Worm (Caenorhabditis elegans) whole organism, young adult: ENCODE results near the gene col-133.
A peak's percentile ranks its signal among the peaks of the same experiment; 100 is the strongest.

Experiments used
- F33H1.4 ChIP-seq: fragments of 200-800 bp; sonication (Bioruptor generic); IDR thresholded peaks from 2 replicates; pipeline ENCODE4 v1.3.6; 2022; ENCODE audit warnings: missing genetic modification reagents, missing genetic modification characterization, missing compliant biosample characterization
- F37B4.10 ChIP-seq: fragments of 200-800 bp; sonication (Bioruptor generic); IDR thresholded peaks from 2 replicates; pipeline ENCODE4 v1.3.6; 2022; ENCODE audit warnings: missing genetic modification characterization, missing compliant biosample characterization
- K12H6.12 ChIP-seq: fragments of 200-800 bp; sonication (Bioruptor generic); optimal IDR thresholded peaks from 2 replicates; lab custom pipeline; 2018; ENCODE audit warnings: mild to moderate bottlenecking, missing genetic modification characterization, missing compliant biosample characterization
- T07F8.4 ChIP-seq: sonication (generic microtip); optimal IDR thresholded peaks from 2 replicates; lab custom pipeline; 2016; ENCODE audit warnings: mild to moderate bottlenecking, missing genetic modification characterization, moderate library complexity, missing compliant biosample characterization
- Y53F4B.3 ChIP-seq: fragments of 200-800 bp; sonication (Bioruptor generic); IDR thresholded peaks from 2 replicates; pipeline ENCODE4 v1.3.6; 2022; ENCODE audit warnings: missing genetic modification reagents, missing genetic modification characterization, missing compliant biosample characterization
- Y95B8A.8 ChIP-seq: fragments of 200-800 bp; sonication (Bioruptor generic); IDR thresholded peaks from 2 replicates; pipeline ENCODE4 v1.3.6; 2022; ENCODE audit warnings: missing genetic modification reagents, missing genetic modification characterization, missing compliant biosample characterization
- attf-6 ChIP-seq: fragments of 200-800 bp; sonication (Bioruptor generic); IDR thresholded peaks from 2 replicates; pipeline ENCODE4 v1.3.6; 2022; ENCODE audit warnings: missing genetic modification reagents, missing genetic modification characterization, missing compliant biosample characterization
- bed-1 ChIP-seq: fragments of 200-800 bp; sonication (Bioruptor generic); IDR thresholded peaks from 2 replicates; pipeline ENCODE4 v1.3.6; 2022; ENCODE audit warnings: missing genetic modification reagents, missing genetic modification characterization, missing compliant biosample characterization
- cebp-2 ChIP-seq: fragments of 200-800 bp; sonication (Bioruptor generic); IDR thresholded peaks from 2 replicates; pipeline ENCODE4 v1.3.6; 2022; ENCODE audit warnings: missing genetic modification characterization, missing compliant biosample characterization
- die-1 ChIP-seq: sonication (generic microtip); optimal IDR thresholded peaks from 2 replicates; lab custom pipeline; 2016; ENCODE audit warnings: missing genotype, mild to moderate bottlenecking, missing genetic modification characterization, missing compliant biosample characterization
- dpff-1 ChIP-seq: sonication (generic microtip); optimal IDR thresholded peaks from 2 replicates; lab custom pipeline; 2017; ENCODE audit warnings: mild to moderate bottlenecking, missing genetic modification characterization, missing compliant biosample characterization
- dpl-1 ChIP-seq: fragments of 150-350 bp; optimal IDR thresholded peaks from 2 replicates; lab custom pipeline; 2014; ENCODE audit warnings: missing biosample characterization, missing genetic modification reagents, missing genetic modification characterization
- ets-4 ChIP-seq: fragments of 200-800 bp; sonication (Bioruptor generic); optimal IDR thresholded peaks from 2 replicates; lab custom pipeline; 2018; ENCODE audit warnings: mild to moderate bottlenecking, missing genetic modification characterization, missing compliant biosample characterization
- hrde-1 ChIP-seq: sonication (generic microtip); optimal IDR thresholded peaks from 2 replicates; lab custom pipeline; 2016; ENCODE audit warnings: missing genetic modification characterization, mild to moderate bottlenecking, missing compliant biosample characterization, moderate library complexity, missing genotype, missing genetic modification reagents, borderline replicate concordance
- hsf-1 ChIP-seq: fragments of 200-800 bp; sonication (Bioruptor generic); IDR thresholded peaks from 2 replicates; pipeline ENCODE4 v1.3.6; 2022; ENCODE audit warnings: missing genetic modification reagents, missing genetic modification characterization, missing compliant biosample characterization
- lin-35 ChIP-seq, 3 experiments: fragments of 150-350 bp in 2 of 3; sonication (generic microtip) in 1 of 3; optimal IDR thresholded peaks; 2 replicates each; lab custom pipeline; 2014 to 2018; ENCODE audit warnings: missing biosample characterization in 3 of 3, missing genetic modification characterization in 3 of 3, missing genetic modification reagents in 3 of 3
- lsy-27 ChIP-seq: sonication (generic microtip); optimal IDR thresholded peaks from 2 replicates; lab custom pipeline; 2017; ENCODE audit warnings: missing genetic modification characterization, mild to moderate bottlenecking, missing compliant biosample characterization, antibody characterized with exemption, missing genotype, borderline replicate concordance; ENCODE audit not compliant: insufficient read depth
- madf-6 ChIP-seq: fragments of 200-800 bp; sonication (Bioruptor generic); IDR thresholded peaks from 2 replicates; pipeline ENCODE4 v1.3.6; 2022; ENCODE audit warnings: missing genetic modification reagents, missing genetic modification characterization, missing compliant biosample characterization
- mes-4 ChIP-seq: sonication (generic microtip); optimal IDR thresholded peaks from 2 replicates; lab custom pipeline; 2016; ENCODE audit warnings: missing genotype, missing genetic modification characterization, missing compliant biosample characterization
- nfya-2 ChIP-seq: fragments of 200-800 bp; sonication (Bioruptor generic); IDR thresholded peaks from 2 replicates; pipeline ENCODE4 v1.3.6; 2022; ENCODE audit warnings: missing genetic modification reagents, missing genetic modification characterization, missing compliant biosample characterization
- nhr-120 ChIP-seq: fragments of 200-800 bp; sonication (Bioruptor generic); IDR thresholded peaks from 2 replicates; pipeline ENCODE4 v1.3.6; 2022; ENCODE audit warnings: missing genetic modification characterization, missing compliant biosample characterization
- pbrm-1 ChIP-seq: fragments of 200-800 bp; sonication (Bioruptor generic); IDR thresholded peaks from 2 replicates; pipeline ENCODE4 v1.3.6; 2022; ENCODE audit warnings: missing genetic modification reagents, missing genetic modification characterization, missing compliant biosample characterization
- rpc-1 ChIP-seq, 2 experiments: fragments of 150-350 bp in 1 of 2; sonication (generic microtip) in 1 of 2; optimal IDR thresholded peaks; 2 replicates each; lab custom pipeline; 2014 to 2018; ENCODE audit warnings: missing biosample characterization in 1 of 2, missing genetic modification characterization in 1 of 2, missing genetic modification reagents in 1 of 2, missing genotype in 1 of 2
- snpc-1.1 ChIP-seq: sonication (generic microtip); optimal IDR thresholded peaks from 2 replicates; lab custom pipeline; 2017; ENCODE audit warnings: missing genetic modification characterization, mild to moderate bottlenecking, missing compliant biosample characterization, antibody characterized with exemption, moderate library complexity, missing genotype, missing genetic modification reagents; ENCODE audit not compliant: insufficient read depth
- snpc-1.3 ChIP-seq: sonication (generic microtip); optimal IDR thresholded peaks from 2 replicates; lab custom pipeline; 2017; ENCODE audit warnings: missing genetic modification characterization, mild to moderate bottlenecking, missing compliant biosample characterization, antibody characterized with exemption, moderate library complexity, missing genotype, missing genetic modification reagents; ENCODE audit not compliant: insufficient read depth
- snpc-3.4 ChIP-seq: sonication (generic microtip); optimal IDR thresholded peaks from 2 replicates; lab custom pipeline; 2017; ENCODE audit warnings: missing genetic modification characterization, mild to moderate bottlenecking, missing compliant biosample characterization, antibody characterized with exemption, moderate library complexity, missing genotype, missing genetic modification reagents
- snpc-4 ChIP-seq, 5 experiments: fragments of 150-350 bp in 1 of 5; sonication (generic microtip) in 4 of 5; optimal IDR thresholded peaks; 2 replicates each; lab custom pipeline; 2014 to 2018; ENCODE audit warnings: missing genetic modification characterization in 5 of 5, missing biosample characterization in 3 of 5, antibody characterized with exemption in 2 of 5, mild to moderate bottlenecking in 2 of 5, missing compliant biosample characterization in 2 of 5, missing genotype in 2 of 5, moderate library complexity in 2 of 5, missing genetic modification reagents in 1 of 5
- tbp1 ChIP-seq: fragments of 200-800 bp; sonication (Bioruptor generic); optimal IDR thresholded peaks from 2 replicates; lab custom pipeline; 2018; ENCODE audit warnings: mild to moderate bottlenecking, missing genetic modification characterization, missing compliant biosample characterization
- tbx-9 ChIP-seq: sonication (generic microtip); optimal IDR thresholded peaks from 2 replicates; lab custom pipeline; 2016; ENCODE audit warnings: borderline replicate concordance, missing genetic modification characterization, inconsistent platforms, missing compliant biosample characterization
- unc-62 ChIP-seq: fragments of 150-350 bp; optimal IDR thresholded peaks from 2 replicates; lab custom pipeline; 2014; ENCODE audit warnings: missing biosample characterization, missing genetic modification reagents, missing genetic modification characterization

The col-133 gene

ce11 chrIV:14115045-14115444 is 15.9 kb upstream of the col-133 start:
- TF ChIP-seq nhr-120 (no peak), attf-6 (peak; percentile 73), madf-6 (GFP tag; lab: Robert Waterston, UW) (peak; percentile 27; the same call in 1 of the 2 replicates)
- TF ChIP-seq, all 124 proteins: peak for 2

DNA sequence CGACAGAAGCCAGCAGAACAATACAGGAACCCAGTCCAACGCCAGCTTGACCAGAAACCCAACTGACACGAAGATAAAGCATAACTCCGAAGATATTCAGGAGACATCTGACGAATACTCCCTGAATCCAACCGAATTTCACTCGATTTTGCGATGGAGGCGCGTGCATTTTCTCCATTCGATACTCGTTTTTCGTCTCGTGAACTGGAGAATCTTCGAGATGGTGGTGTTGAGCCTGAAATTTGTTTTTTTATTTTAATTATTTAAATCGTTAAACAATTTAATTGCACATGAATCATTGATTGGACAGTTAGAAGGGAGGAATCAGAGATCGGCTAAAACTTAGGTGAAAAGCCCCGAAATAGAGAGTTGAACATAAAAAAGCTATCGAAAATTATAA is 15.2 kb upstream of the col-133 start:
- TF ChIP-seq tbp1 (GFP tag; lab: Kevin White, UChicago) (peak; percentile 24), snpc-4 (GFP tag; optimal IDR thresholded peaks at IDR 0.05; lab: Kevin White, UChicago) (peak; percentile 5), snpc-4 (tag; optimal IDR thresholded peaks at IDR 0.05; lab: Kevin White, UChicago) (peak in 1 of 4 experiments; percentile 60), pbrm-1 (GFP tag; lab: Robert Waterston, UW) (no peak), attf-6 (peak; percentile 79), madf-6 (GFP tag; lab: Robert Waterston, UW) (peak; percentile 25; the same call in 1 of the 2 replicates)

- TF ChIP-seq snpc-3.4 (tag; lab: Kevin White, UChicago) (no peak), dpff-1 (no peak), unc-62 (GFP tag; lab: Kevin White, UChicago) (no peak), cebp-2 (0 out of 2 replicates have a peak, but pooled peaks have one; percentile 25), snpc-4 (GFP tag; optimal IDR thresholded peaks at IDR 0.05; lab: Kevin White, UChicago) (no peak), snpc-4 (tag; optimal IDR thresholded peaks at IDR 0.05; lab: Kevin White, UChicago) (peak; percentile 22 to 90 (median 37)), Y95B8A.8 (GFP tag; lab: Robert Waterston, UW) (no peak), tbx-9 (tag; lab: Kevin White, UChicago) (no peak), T07F8.4 (tag; lab: Kevin White, UChicago) (no peak), snpc-1.3 (peak; percentile 51), tbp1 (GFP tag; lab: Kevin White, UChicago) (peak; percentile 27), attf-6 (peak; percentile 57; the same call in 1 of the 2 replicates), F33H1.4 (peak; percentile 44; the same call in 1 of the 2 replicates), bed-1 (no peak), hsf-1 (GFP tag; lab: Robert Waterston, UW) (no peak), dpl-1 (GFP tag; lab: Kevin White, UChicago) (no peak), madf-6 (GFP tag; lab: Robert Waterston, UW) (0 out of 2 replicates have a peak, but pooled peaks have one; percentile 17), F37B4.10 (no peak)
Measured at ce11 chrIV:14113621-14114020, 14.5 kb upstream of the col-133 start.

DNA sequence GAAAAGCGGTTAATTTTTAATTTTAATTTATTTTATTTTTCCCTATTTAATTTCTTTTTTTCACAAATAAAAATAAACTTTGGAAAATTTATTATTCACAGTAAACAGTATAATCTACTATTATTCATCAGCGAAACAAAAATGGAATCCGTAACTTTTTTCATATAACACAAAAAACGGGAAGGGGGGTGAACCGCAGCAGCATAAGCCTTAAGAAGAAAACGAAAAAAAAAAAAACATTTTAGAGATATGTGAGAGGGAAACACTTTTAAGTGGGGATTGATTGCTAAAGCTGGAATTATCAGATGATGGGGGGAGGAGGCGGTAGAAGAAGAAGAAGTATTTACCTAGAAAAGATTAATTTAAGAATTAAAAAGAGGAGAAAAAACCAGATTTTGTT is 8.5 kb upstream of the col-133 start:
- TF ChIP-seq lsy-27 (no peak), snpc-4 (GFP tag; optimal IDR thresholded peaks at IDR 0.05; lab: Kevin White, UChicago) (peak; percentile 56), snpc-4 (tag; optimal IDR thresholded peaks at IDR 0.05; lab: Kevin White, UChicago) (peak in 2 of 4 experiments; percentile 53 to 84), hrde-1 (tag; lab: Kevin White, UChicago) (peak; percentile 18), attf-6 (peak; percentile 75)
- TF ChIP-seq, all 124 proteins: peak for 3

DNA sequence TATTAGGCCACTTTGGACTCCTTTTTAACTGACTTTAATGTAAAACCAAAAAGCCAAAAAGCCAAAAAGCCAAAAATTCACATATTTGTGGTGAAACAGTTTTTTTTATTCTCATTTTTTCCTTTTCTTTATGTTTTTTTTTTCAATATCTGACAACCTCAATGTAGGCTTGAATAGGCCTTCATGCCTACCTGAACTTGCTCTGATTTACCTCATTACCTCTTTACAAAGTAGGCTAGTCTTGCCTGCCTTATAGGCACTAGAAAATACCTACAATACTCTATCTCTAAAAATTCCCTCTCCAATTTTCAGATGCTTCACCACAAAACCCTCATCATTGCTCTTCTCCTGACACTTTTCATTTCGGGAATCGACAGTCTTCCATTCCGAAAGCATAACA is 7.1 kb upstream of the col-133 start, which contains the start of gene ins-34:
TSS of gene ins-34 (plus strand) at position 301 of the 400 bp plus-strand sequence.
- no peak for TF ChIP-seq mes-4 (tag; lab: Kevin White, UChicago)
- TF ChIP-seq nfya-2 (GFP tag; lab: Robert Waterston, UW): no peak
- TF ChIP-seq Y53F4B.3 (GFP tag; lab: Robert Waterston, UW): no peak
- TF ChIP-seq die-1 (tag; lab: Kevin White, UChicago): no peak
- TF ChIP-seq ets-4 (GFP tag; lab: Kevin White, UChicago): no peak
- no peak for TF ChIP-seq rpc-1 (optimal IDR thresholded peaks at IDR 0.05; lab: Kevin White, UChicago)
- no peak for TF ChIP-seq rpc-1 (tag; optimal IDR thresholded peaks at IDR 0.05; lab: Kevin White, UChicago)
- TF ChIP-seq snpc-1.1 (tag; lab: Kevin White, UChicago): no peak
- TF ChIP-seq tbp1 (GFP tag; lab: Kevin White, UChicago): no peak
- TF ChIP-seq K12H6.12 (tag; lab: Kevin White, UChicago): no peak
- TF ChIP-seq lin-35 (GFP tag; optimal IDR thresholded peaks at IDR 0.05; lab: Kevin White, UChicago): no peak
